Fruit fly (Drosophila melanogaster) S2 (cell line): ENCODE results near the gene CG14810.

Experiments used
- CG8478 ChIP-seq: fragments of >200 bp; optimal IDR thresholded peaks from 2 replicates; lab custom pipeline; 2018
- CTCF ChIP-seq, 2 experiments: fragments of >200 bp; optimal IDR thresholded peaks; 2 replicates each; lab custom pipeline; 2018

DNA sequence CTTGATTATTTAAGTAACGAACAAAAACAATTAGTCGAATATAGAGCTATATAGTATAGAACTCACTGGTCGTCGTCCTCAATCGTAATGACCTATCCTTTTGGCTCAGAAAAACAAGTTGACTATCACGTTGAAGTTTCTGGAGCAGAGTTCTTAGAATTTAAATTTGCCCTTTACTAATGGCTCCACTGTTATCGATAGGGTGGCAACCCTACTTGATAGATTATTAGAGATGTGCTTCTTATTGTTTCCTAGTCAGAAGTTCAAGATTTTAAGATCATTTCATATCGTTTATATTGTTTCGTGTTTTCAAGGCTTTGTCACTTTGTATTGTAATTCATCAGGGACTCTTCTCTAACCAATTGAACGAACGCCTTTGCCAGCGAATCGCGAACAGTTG, at the start of gene CG14810:
- TF ChIP-seq CTCF (optimal IDR thresholded peaks at IDR 0.05; lab: Kevin White, UChicago) = no peak
- no peak for TF ChIP-seq CG8478 (lab: Kevin White, UChicago)
